Worm (Caenorhabditis elegans) whole organism, mixed stage, embryonic: ENCODE data around the gene bath-26.

Experiments used
- M03D4.4 ChIP-seq: sonication (generic microtip); optimal IDR thresholded peaks from 2 replicates; lab custom pipeline; 2017; ENCODE audit warnings: mild to moderate bottlenecking, missing genetic modification characterization, missing compliant biosample characterization
- bed-3 ChIP-seq: fragments of 200-800 bp; sonication (Bioruptor generic); optimal IDR thresholded peaks from 3 replicates; lab custom pipeline; 2018; ENCODE audit warnings: mild to moderate bottlenecking, missing genetic modification characterization, moderate library complexity, missing compliant biosample characterization
- blmp-1 ChIP-seq: fragments of 150-350 bp; optimal IDR thresholded peaks from 2 replicates; lab custom pipeline; 2014; ENCODE audit warnings: missing biosample characterization, missing genetic modification characterization
- ceh-39 ChIP-seq: fragments of 150-350 bp; optimal IDR thresholded peaks from 2 replicates; lab custom pipeline; 2014; ENCODE audit warnings: missing biosample characterization, missing genetic modification characterization
- ceh-43 ChIP-seq: fragments of 200-800 bp; sonication (Bioruptor generic); optimal IDR thresholded peaks from 2 replicates; lab custom pipeline; 2018; ENCODE audit warnings: mild to moderate bottlenecking, missing genetic modification characterization, moderate library complexity, missing compliant biosample characterization
- ceh-83 ChIP-seq: fragments of 200-800 bp; sonication (Bioruptor generic); optimal IDR thresholded peaks from 2 replicates; lab custom pipeline; 2018; ENCODE audit warnings: mild to moderate bottlenecking, missing genetic modification characterization, missing compliant biosample characterization
- ces-1 ChIP-seq: fragments of 150-350 bp; optimal IDR thresholded peaks from 2 replicates; lab custom pipeline; 2014; ENCODE audit warnings: missing biosample characterization, missing genetic modification reagents, missing genetic modification characterization
- cnd-1 ChIP-seq: fragments of 200-800 bp; sonication (Bioruptor generic); optimal IDR thresholded peaks from 2 replicates; lab custom pipeline; 2018; ENCODE audit warnings: mild to moderate bottlenecking, missing genetic modification characterization, missing compliant biosample characterization
- drap-1 ChIP-seq: fragments of 200-800 bp; sonication (Bioruptor generic); optimal IDR thresholded peaks from 3 replicates; lab custom pipeline; 2018; ENCODE audit warnings: mild to moderate bottlenecking, missing genetic modification characterization, missing compliant biosample characterization
- elt-1 ChIP-seq: sonication (generic microtip); optimal IDR thresholded peaks from 2 replicates; lab custom pipeline; 2017; ENCODE audit warnings: missing genetic modification characterization, mild to moderate bottlenecking, missing compliant biosample characterization, antibody characterized with exemption, moderate library complexity, borderline replicate concordance; ENCODE audit not compliant: insufficient read depth
- elt-3 ChIP-seq: fragments of 150-350 bp; optimal IDR thresholded peaks from 2 replicates; lab custom pipeline; 2014; ENCODE audit warnings: missing biosample characterization, missing genetic modification characterization
- flh-1 ChIP-seq: fragments of 200-800 bp; sonication (Bioruptor generic); optimal IDR thresholded peaks from 2 replicates; lab custom pipeline; 2018; ENCODE audit warnings: mild to moderate bottlenecking, missing genetic modification characterization, moderate library complexity, missing compliant biosample characterization
- ham-2 ChIP-seq: fragments of 200-800 bp; sonication (Bioruptor generic); optimal IDR thresholded peaks from 2 replicates; lab custom pipeline; 2018; ENCODE audit warnings: mild to moderate bottlenecking, missing genetic modification characterization, missing compliant biosample characterization
- hlh-1 ChIP-seq: fragments of 150-350 bp; optimal IDR thresholded peaks from 2 replicates; lab custom pipeline; 2014; ENCODE audit warnings: missing biosample characterization, missing genetic modification reagents, missing genetic modification characterization
- lin-13 ChIP-seq: fragments of 150-350 bp; optimal IDR thresholded peaks from 2 replicates; lab custom pipeline; 2014; ENCODE audit warnings: missing biosample characterization, missing genetic modification characterization
- lin-32 ChIP-seq: fragments of 200-800 bp; sonication (Bioruptor generic); optimal IDR thresholded peaks from 2 replicates; lab custom pipeline; 2018; ENCODE audit warnings: mild to moderate bottlenecking, missing genetic modification characterization, missing compliant biosample characterization
- mep-1 ChIP-seq: fragments of 150-350 bp; optimal IDR thresholded peaks from 2 replicates; lab custom pipeline; 2017; ENCODE audit warnings: missing biosample characterization, missing genetic modification reagents, missing genetic modification characterization, inconsistent platforms
- mls-2 ChIP-seq: sonication (generic microtip); optimal IDR thresholded peaks from 2 replicates; lab custom pipeline; 2016; ENCODE audit warnings: mild to moderate bottlenecking, missing genetic modification characterization, moderate library complexity, missing compliant biosample characterization
- nhr-12 ChIP-seq: fragments of 150-350 bp; optimal IDR thresholded peaks from 2 replicates; lab custom pipeline; 2014; ENCODE audit warnings: missing biosample characterization, missing genetic modification characterization
- nhr-2 ChIP-seq: fragments of 150-350 bp; optimal IDR thresholded peaks from 2 replicates; lab custom pipeline; 2014; ENCODE audit warnings: missing biosample characterization, missing genetic modification characterization
- nhr-237 ChIP-seq: fragments of 150-350 bp; optimal IDR thresholded peaks from 2 replicates; lab custom pipeline; 2014; ENCODE audit warnings: missing biosample characterization, missing genetic modification characterization
- nhr-28 ChIP-seq: fragments of 150-350 bp; optimal IDR thresholded peaks from 2 replicates; lab custom pipeline; 2014; ENCODE audit warnings: missing biosample characterization, missing genetic modification characterization
- pha-4 ChIP-seq: fragments of 150-350 bp; optimal IDR thresholded peaks from 2 replicates; lab custom pipeline; 2018; ENCODE audit warnings: missing biosample characterization, missing genetic modification reagents, missing genetic modification characterization
- sem-2 ChIP-seq: fragments of 200-800 bp; sonication (Bioruptor generic); optimal IDR thresholded peaks from 2 replicates; lab custom pipeline; 2018; ENCODE audit warnings: mild to moderate bottlenecking, missing genetic modification characterization, missing compliant biosample characterization
- sptf-1 ChIP-seq: sonication (generic microtip); optimal IDR thresholded peaks from 2 replicates; lab custom pipeline; 2017; ENCODE audit warnings: mild to moderate bottlenecking, missing genetic modification characterization, moderate library complexity, missing compliant biosample characterization
- tbx-8 ChIP-seq: fragments of 200-800 bp; sonication (Bioruptor generic); optimal IDR thresholded peaks from 2 replicates; lab custom pipeline; 2018; ENCODE audit warnings: mild to moderate bottlenecking, missing genetic modification characterization, moderate library complexity, missing compliant biosample characterization
- unc-39 ChIP-seq: fragments of 150-350 bp; optimal IDR thresholded peaks from 2 replicates; lab custom pipeline; 2014; ENCODE audit warnings: missing biosample characterization, missing genetic modification characterization
- unc-62 ChIP-seq: fragments of 150-350 bp; optimal IDR thresholded peaks from 2 replicates; lab custom pipeline; 2014; ENCODE audit warnings: missing biosample characterization, missing genetic modification reagents, missing genetic modification characterization
- ztf-11 ChIP-seq: fragments of 150-350 bp; optimal IDR thresholded peaks from 2 replicates; lab custom pipeline; 2014; ENCODE audit warnings: missing biosample characterization, missing genetic modification characterization

Gene bath-26

DNA sequence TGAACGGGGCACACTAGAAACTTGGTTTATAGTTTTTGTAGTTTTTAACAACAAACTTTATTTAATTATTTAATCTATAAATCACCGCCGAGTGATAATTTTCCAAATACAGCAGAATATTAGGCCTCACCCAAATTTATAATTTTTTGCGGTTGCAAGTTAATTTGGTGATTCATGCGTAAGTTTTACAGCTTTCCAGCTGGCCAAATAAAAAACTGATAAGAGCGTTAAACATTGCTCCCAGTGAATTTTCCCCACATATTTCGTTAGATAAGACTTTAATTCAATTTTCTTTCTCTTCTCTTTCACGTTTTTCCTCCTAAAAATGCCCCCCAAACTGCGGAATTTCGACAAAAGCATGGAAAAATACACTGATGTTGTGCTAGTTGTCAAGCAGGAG is 946 bp upstream of the bath-26 start, which contains the start of gene bath-47:
Gene bath-47 (plus strand): TSS at position 305 of the 400 bp plus-strand sequence.
- TF ChIP-seq elt-1 (no peak), M03D4.4 (tag; lab: Kevin White, UChicago) (no peak), cnd-1 (tag; lab: Kevin White, UChicago) (no peak), lin-13 (no peak), tbx-8 (GFP tag; lab: Kevin White, UChicago) (no peak), elt-3 (tag; lab: Kevin White, UChicago) (no peak), nhr-12 (tag; lab: Kevin White, UChicago) (no peak)

- TF ChIP-seq unc-62 (GFP tag; lab: Kevin White, UChicago) (no peak), flh-1 (no peak), unc-39 (tag; lab: Kevin White, UChicago) (no peak), hlh-1 (tag; lab: Kevin White, UChicago) (no peak), sptf-1 (tag; lab: Kevin White, UChicago) (no peak), nhr-12 (tag; lab: Kevin White, UChicago) (no peak), mls-2 (tag; lab: Kevin White, UChicago) (no peak), pha-4 (tag; lab: Kevin White, UChicago) (no peak), nhr-2 (tag; lab: Kevin White, UChicago) (no peak), bed-3 (GFP tag; lab: Kevin White, UChicago) (no peak), ceh-39 (tag; lab: Kevin White, UChicago) (no peak), mep-1 (tag; lab: Kevin White, UChicago) (no peak), elt-1 (no peak), ztf-11 (no peak), drap-1 (GFP tag; lab: Kevin White, UChicago) (no peak), ceh-83 (GFP tag; lab: Kevin White, UChicago) (no peak)
Measured at ce11 chrII:1597101-1598088, 3.2 kb downstream of the bath-26 start, which contains the start of gene bath-46. bath-46 (plus strand) TSS chrII:1597906.

ce11 chrII:1595137-1595536 is 5.4 kb downstream of the bath-26 start, which contains the start of gene clec-20:
clec-20 (minus strand) TSS chrII:1595237.
- TF ChIP-seq nhr-28 (tag; lab: Kevin White, UChicago) (no peak), nhr-12 (tag; lab: Kevin White, UChicago) (no peak), unc-39 (tag; lab: Kevin White, UChicago) (no peak), M03D4.4 (tag; lab: Kevin White, UChicago) (no peak), blmp-1 (no peak), ceh-43 (GFP tag; lab: Kevin White, UChicago) (no peak), lin-32 (GFP tag; lab: Kevin White, UChicago) (no peak), unc-62 (GFP tag; lab: Kevin White, UChicago) (no peak), nhr-237 (tag; lab: Kevin White, UChicago) (no peak), ces-1 (GFP tag; lab: Kevin White, UChicago) (no peak), sem-2 (GFP tag; lab: Kevin White, UChicago) (no peak), mls-2 (tag; lab: Kevin White, UChicago) (no peak), nhr-2 (tag; lab: Kevin White, UChicago) (no peak)

DNA sequence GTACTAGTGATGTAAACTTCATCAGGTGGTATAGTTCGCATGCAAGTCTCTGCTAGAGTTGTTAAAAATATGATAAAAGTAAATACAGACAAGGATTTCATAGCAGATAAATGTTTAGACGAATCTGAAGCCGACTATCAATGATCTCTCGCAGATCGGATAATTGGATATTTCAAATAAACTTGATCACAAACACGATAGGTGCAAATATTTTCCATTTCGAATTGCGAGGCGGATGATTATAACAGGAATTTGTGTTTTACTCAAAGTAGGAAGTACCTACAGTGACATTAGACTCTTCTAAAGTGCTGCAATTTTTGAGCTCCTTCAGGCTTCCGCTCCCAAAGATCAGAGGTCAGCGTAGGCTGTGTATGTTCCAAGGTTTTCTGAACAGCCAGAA is 10.7 kb downstream of the bath-26 start, which contains the start of gene T07H3.7:
Gene T07H3.7 (minus strand): TSS at position 101 of the 400 bp plus-strand sequence.
- TF ChIP-seq ztf-11, result no peak
- TF ChIP-seq ham-2, result no peak
- no peak for TF ChIP-seq ces-1 (GFP tag; lab: Kevin White, UChicago)
- TF ChIP-seq ceh-83 (GFP tag; lab: Kevin White, UChicago), result no peak

ce11 chrII:1586305-1586704 is 14.3 kb downstream of the bath-26 start, which contains the start of gene T07H3.8:
T07H3.8 (plus strand) TSS chrII:1586605.
- TF ChIP-seq sem-2 (GFP tag; lab: Kevin White, UChicago), result no peak
- no peak for TF ChIP-seq ces-1 (GFP tag; lab: Kevin White, UChicago)
- TF ChIP-seq mep-1 (tag; lab: Kevin White, UChicago), result no peak
- no peak for TF ChIP-seq sptf-1 (tag; lab: Kevin White, UChicago)
- no peak for TF ChIP-seq blmp-1
- TF ChIP-seq ztf-11, result no peak
- TF ChIP-seq, all 35 proteins: peak for 0
